Worm (Caenorhabditis elegans): ENCODE measurements around the gene dli-1.

dli-1 gene

DNA sequence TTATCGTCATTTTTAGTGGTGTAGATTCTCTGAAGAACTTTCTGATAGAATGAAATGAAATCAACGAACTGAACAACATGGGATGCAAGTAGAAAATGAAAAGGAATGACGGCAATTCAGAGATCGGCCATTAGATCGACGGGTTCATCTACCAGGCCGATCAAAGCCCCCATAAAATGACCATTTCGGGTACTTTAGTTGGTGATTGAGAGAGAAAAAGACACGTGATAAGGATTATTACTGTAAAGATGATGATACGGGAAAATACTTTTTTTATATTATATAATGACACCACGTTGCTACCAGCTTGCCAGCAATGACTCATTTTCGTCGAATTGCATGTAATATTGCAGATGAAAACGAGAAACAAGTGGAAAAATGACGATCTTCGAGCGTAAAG is 11.2 kb upstream of the dli-1 start, which contains the start of gene best-1:
best-1 (minus strand) TSS at position 29 of the 400 bp plus-strand sequence.
- TF ChIP-seq hpl-2 (GFP tag; optimal IDR thresholded peaks at IDR 0.05) (no peak), nhr-20 (tag; optimal IDR thresholded peaks at IDR 0.05) (peak; percentile 64), nhr-85 (tag) (peak; percentile 67), nhr-71 (tag; optimal IDR thresholded peaks at IDR 0.05) (peak; percentile 45), unc-130 (tag; optimal IDR thresholded peaks at IDR 0.05) (peak; percentile 22), rnt-1 (tag; optimal IDR thresholded peaks at IDR 0.05) (no peak), elt-3 (tag; optimal IDR thresholded peaks at IDR 0.05) (peak in 4 of 6 experiments; percentile 34 to 69 (median 50)), blmp-1 (tag; optimal IDR thresholded peaks at IDR 0.05) (peak; percentile 73), ama-1 (optimal IDR thresholded peaks at IDR 0.05) (no peak), nhr-90 (tag; optimal IDR thresholded peaks at IDR 0.05; ENCODE audit: poor library complexity) (peak; percentile 55), lsy-2 (tag; optimal IDR thresholded peaks at IDR 0.05) (peak in 1 of 2 experiments; percentile 54), nhr-19 (GFP tag; conservative IDR thresholded peaks at IDR 0.05) (peak; percentile 46; the same call in 1 of the 2 replicates), mdl-1 (tag; optimal IDR thresholded peaks at IDR 0.05) (peak in 1 of 2 experiments; percentile 49), snu-23 (GFP tag; optimal IDR thresholded peaks at IDR 0.05) (peak; percentile 25)

DNA sequence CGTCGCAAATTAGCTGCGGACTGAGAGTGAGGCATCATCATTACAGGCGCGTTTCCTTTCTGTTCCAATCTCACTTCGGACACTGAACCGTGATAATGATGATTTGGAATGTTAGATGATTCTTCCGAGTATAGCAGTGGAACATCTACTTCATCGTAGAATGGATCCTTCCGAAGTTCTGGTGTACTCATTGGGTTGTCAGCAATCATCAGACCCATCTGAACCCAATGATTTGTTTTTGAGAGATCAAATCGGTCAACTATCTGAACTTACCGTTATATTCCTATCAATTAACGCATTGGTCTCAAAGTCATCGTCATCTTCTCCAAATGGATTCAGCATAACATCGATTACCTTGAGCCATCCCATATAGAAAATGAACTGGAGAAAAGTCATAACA is 9.8 kb upstream of the dli-1 start:
- TF ChIP-seq blmp-1 (tag; optimal IDR thresholded peaks at IDR 0.05) (peak; percentile 2), egl-13 (tag; optimal IDR thresholded peaks at IDR 0.05) (no peak)

DNA sequence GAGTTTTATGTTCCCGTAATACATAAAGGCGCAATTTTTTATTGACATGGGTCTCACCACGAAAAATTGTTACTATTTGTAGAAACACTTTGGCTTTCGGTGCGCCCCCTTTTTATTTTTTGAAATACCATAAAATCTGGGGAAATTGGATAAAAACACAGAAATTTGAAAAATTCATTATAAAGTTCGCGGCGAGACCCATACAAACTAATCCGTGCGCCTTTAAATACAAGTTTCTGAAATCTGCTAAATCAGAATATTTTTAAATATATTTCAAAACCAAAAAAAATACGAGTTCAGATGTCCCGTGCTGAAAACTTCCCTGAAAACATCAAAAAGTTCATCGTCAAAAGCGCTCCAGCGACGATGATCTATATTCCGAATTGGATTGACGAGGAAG is 8.8 kb upstream of the dli-1 start, which contains the start of gene B0564.2:
B0564.2 (plus strand) TSS at position 301 of the 400 bp plus-strand sequence.
- TF ChIP-seq ceh-88 (GFP tag; IDR thresholded peaks at IDR 0.05) (no peak), nhr-237 (tag; optimal IDR thresholded peaks at IDR 0.05) (no peak), ceh-63 (GFP tag; optimal IDR thresholded peaks at IDR 0.05) (no peak), isw-1 (GFP tag; IDR thresholded peaks at IDR 0.05) (no peak), ztf-4 (tag; optimal IDR thresholded peaks at IDR 0.05) (no peak), blmp-1 (tag; optimal IDR thresholded peaks at IDR 0.05) (no peak), rnt-1 (tag; optimal IDR thresholded peaks at IDR 0.05) (no peak), ets-5 (GFP tag; IDR thresholded peaks at IDR 0.05) (no peak), ceh-8 (GFP tag; optimal IDR thresholded peaks at IDR 0.05) (no peak), ceh-82 (tag; optimal IDR thresholded peaks at IDR 0.05) (no peak), lin-15B (tag; optimal IDR thresholded peaks at IDR 0.05) (no peak), egl-27 (tag; optimal IDR thresholded peaks at IDR 0.05) (no peak)

DNA sequence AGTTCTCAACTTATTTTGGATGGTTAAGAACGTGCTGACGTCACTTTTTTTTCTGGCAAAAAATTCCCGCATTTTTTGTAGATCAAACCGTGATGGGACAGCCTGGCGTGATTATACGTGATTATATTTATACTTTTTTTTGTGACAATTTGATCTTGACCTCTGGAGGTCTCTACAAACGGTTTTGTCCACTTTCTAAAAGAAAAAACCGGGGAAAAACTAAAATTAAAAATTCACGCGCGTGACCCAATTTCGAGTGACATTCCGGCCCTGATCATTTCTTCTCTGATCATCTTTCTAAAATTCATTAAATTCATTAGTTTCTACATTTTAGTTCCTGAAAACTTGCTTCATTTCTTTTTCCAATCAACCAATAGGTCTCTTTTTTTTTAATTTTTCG is 6.3 kb upstream of the dli-1 start, which contains the start of gene rde-11:
rde-11 (plus strand) TSS at position 301 of the 400 bp plus-strand sequence.
- TF ChIP-seq lin-15B (tag; optimal IDR thresholded peaks at IDR 0.05) = no peak
- TF ChIP-seq C04F5.9 (tag; optimal IDR thresholded peaks at IDR 0.05) = no peak
- no peak for TF ChIP-seq hlh-4 (tag; optimal IDR thresholded peaks at IDR 0.05)
- TF ChIP-seq fos-1 (tag; optimal IDR thresholded peaks at IDR 0.05) = no peak
- no peak for TF ChIP-seq jun-1 (tag; optimal IDR thresholded peaks at IDR 0.05)
- no peak for TF ChIP-seq ets-5 (GFP tag; IDR thresholded peaks at IDR 0.05)
- no peak for TF ChIP-seq nhr-47 (tag; optimal IDR thresholded peaks at IDR 0.05)
- no peak for TF ChIP-seq nhr-90 (tag; optimal IDR thresholded peaks at IDR 0.05; ENCODE audit: poor library complexity)
- TF ChIP-seq egl-27 (tag; optimal IDR thresholded peaks at IDR 0.05) = no peak
- no peak for TF ChIP-seq Y116A8C.19 (tag; optimal IDR thresholded peaks at IDR 0.05; ENCODE audit: borderline replicate concordance)
- TF ChIP-seq mdl-1 (tag; optimal IDR thresholded peaks at IDR 0.05) = no peak
- no peak for TF ChIP-seq zip-4 (GFP tag; optimal IDR thresholded peaks at IDR 0.05)
- no peak for TF ChIP-seq isw-1 (GFP tag; IDR thresholded peaks at IDR 0.05)
- no peak for TF ChIP-seq ceh-90 (tag; optimal IDR thresholded peaks at IDR 0.05)
- no peak for TF ChIP-seq blmp-1 (tag; optimal IDR thresholded peaks at IDR 0.05)
- no peak for TF ChIP-seq lin-39 (tag; optimal IDR thresholded peaks at IDR 0.05)
- no peak for TF ChIP-seq ceh-82 (tag; optimal IDR thresholded peaks at IDR 0.05)
- TF ChIP-seq lsy-2 (tag; optimal IDR thresholded peaks at IDR 0.05) = no peak
- no peak for TF ChIP-seq nhr-12 (tag; optimal IDR thresholded peaks at IDR 0.05)
- TF ChIP-seq nhr-19 (GFP tag; conservative IDR thresholded peaks at IDR 0.05) = no peak

Data from whole organism, L1 larva.